Fruit fly (Drosophila melanogaster): ENCODE data around the gene CG13102.
A peak's percentile ranks its signal among the peaks of the same experiment; 100 is the strongest.

Gene CG13102

dm6 chr2L:8991583-8991982 lies 20.4 kb upstream of the CG13102 start, which contains the start of gene CG9555 (continued):
- TF ChIP-seq zf30C (GFP tag; optimal IDR thresholded peaks at IDR 0.05): no peak
- no peak for TF ChIP-seq CG4707 (GFP tag; optimal IDR thresholded peaks at IDR 0.05)
- TF ChIP-seq BtbVII (GFP tag; optimal IDR thresholded peaks at IDR 0.05): no peak
- TF ChIP-seq CG2712 (tag; optimal IDR thresholded peaks at IDR 0.05): no peak
- TF ChIP-seq CG7271 (tag; optimal IDR thresholded peaks at IDR 0.05): no peak
- TF ChIP-seq GATAe (GFP tag; conservative IDR thresholded peaks at IDR 0.05): peak; percentile 36; the same call in 1 of the 2 replicates
- no peak for TF ChIP-seq D19A (tag; optimal IDR thresholded peaks at IDR 0.05)
- TF ChIP-seq kay (GFP tag; optimal IDR thresholded peaks at IDR 0.05): no peak
- TF ChIP-seq Deaf1 (tag; optimal IDR thresholded peaks at IDR 0.05): peak; percentile 34
- no peak for TF ChIP-seq CG15479 (GFP tag; optimal IDR thresholded peaks at IDR 0.05)
- no peak for TF ChIP-seq Opbp (GFP tag; IDR thresholded peaks at IDR 0.05; ENCODE audit: partially characterized antibody)
- TF ChIP-seq CG7786 (GFP tag; optimal IDR thresholded peaks at IDR 0.05): no peak
- no peak for TF ChIP-seq CHES-1-like (GFP tag; optimal IDR thresholded peaks at IDR 0.05)
- no peak for TF ChIP-seq tna (GFP tag; IDR thresholded peaks at IDR 0.05; ENCODE audit: partially characterized antibody)
- TF ChIP-seq CG13287 (GFP tag; IDR thresholded peaks at IDR 0.05; ENCODE audit: partially characterized antibody): no peak
- no peak for TF ChIP-seq psq (GFP tag; optimal IDR thresholded peaks at IDR 0.05)
- peak; percentile 95 for TF ChIP-seq exex (tag; optimal IDR thresholded peaks at IDR 0.05)
- TF ChIP-seq CG11696 (GFP tag; IDR thresholded peaks at IDR 0.05): no peak
- TF ChIP-seq pfk (GFP tag; optimal IDR thresholded peaks at IDR 0.05): no peak
- peak; percentile 26 for TF ChIP-seq mirr (GFP tag; optimal IDR thresholded peaks at IDR 0.05)
- no peak for TF ChIP-seq Blimp-1 (GFP tag; optimal IDR thresholded peaks at IDR 0.05)
- no peak for TF ChIP-seq usp (GFP tag; optimal IDR thresholded peaks at IDR 0.05)
- no peak for TF ChIP-seq CG11093 (GFP tag; IDR thresholded peaks at IDR 0.05)
- TF ChIP-seq CG17361 (GFP tag; IDR thresholded peaks at IDR 0.05): no peak
- TF ChIP-seq HmgZ (tag; optimal IDR thresholded peaks at IDR 0.05): peak; percentile 0
- no peak for TF ChIP-seq CG6689 (GFP tag; IDR thresholded peaks at IDR 0.05)
- peak; percentile 53 for TF ChIP-seq Med (GFP tag)
- no peak for TF ChIP-seq sqz (GFP tag; optimal IDR thresholded peaks at IDR 0.05)
- no peak for TF ChIP-seq slou (GFP tag; optimal IDR thresholded peaks at IDR 0.05)
- no peak for TF ChIP-seq jigr1 (GFP tag; IDR thresholded peaks at IDR 0.05)
- no peak for TF ChIP-seq bcd (GFP tag; optimal IDR thresholded peaks at IDR 0.05)
- no peak for TF ChIP-seq Dll (GFP tag; IDR thresholded peaks at IDR 0.05; ENCODE audit: partially characterized antibody)
- peak; percentile 95 for TF ChIP-seq sug (tag; optimal IDR thresholded peaks at IDR 0.05)
- peak; percentile 45 for TF ChIP-seq CG10543 (GFP tag; optimal IDR thresholded peaks at IDR 0.05)
- no peak for TF ChIP-seq CG11695 (GFP tag; IDR thresholded peaks at IDR 0.05)
- no peak for TF ChIP-seq pb (GFP tag; optimal IDR thresholded peaks at IDR 0.05)
- no peak for TF ChIP-seq CG12236 (GFP tag; optimal IDR thresholded peaks at IDR 0.05)
- no peak for TF ChIP-seq CG13123 (GFP tag; optimal IDR thresholded peaks at IDR 0.05)
- 0 out of 3 replicates have a peak, but pooled peaks have one; percentile 14 for TF ChIP-seq ci (GFP tag; IDR thresholded peaks at IDR 0.05)
- TF ChIP-seq CG1603 (tag; optimal IDR thresholded peaks at IDR 0.05): no peak
- no peak for TF ChIP-seq CG13894 (tag; optimal IDR thresholded peaks at IDR 0.05)
- no peak for TF ChIP-seq odd (GFP tag; optimal IDR thresholded peaks at IDR 0.05)
- no peak for TF ChIP-seq CG2875 (GFP tag; optimal IDR thresholded peaks at IDR 0.05)
- TF ChIP-seq NfI (GFP tag; optimal IDR thresholded peaks at IDR 0.05): no peak
- no peak for TF ChIP-seq Scr (GFP tag; IDR thresholded peaks at IDR 0.05; ENCODE audit: partially characterized antibody)
- TF ChIP-seq ttk (GFP tag; IDR thresholded peaks at IDR 0.05): no peak
- TF ChIP-seq CG2199 (GFP tag; IDR thresholded peaks at IDR 0.05): no peak
- no peak for TF ChIP-seq sens (GFP tag)
- no peak for TF ChIP-seq nom (GFP tag; optimal IDR thresholded peaks at IDR 0.05)
- no peak for TF ChIP-seq CG7357 (GFP tag; IDR thresholded peaks at IDR 0.05)
- TF ChIP-seq MBD-R2 (GFP tag; IDR thresholded peaks at IDR 0.05): no peak
- no peak for TF ChIP-seq Ets97D (GFP tag; optimal IDR thresholded peaks at IDR 0.05)
